Worm (Caenorhabditis elegans): ENCODE results near the gene C09F5.3.

DNA sequence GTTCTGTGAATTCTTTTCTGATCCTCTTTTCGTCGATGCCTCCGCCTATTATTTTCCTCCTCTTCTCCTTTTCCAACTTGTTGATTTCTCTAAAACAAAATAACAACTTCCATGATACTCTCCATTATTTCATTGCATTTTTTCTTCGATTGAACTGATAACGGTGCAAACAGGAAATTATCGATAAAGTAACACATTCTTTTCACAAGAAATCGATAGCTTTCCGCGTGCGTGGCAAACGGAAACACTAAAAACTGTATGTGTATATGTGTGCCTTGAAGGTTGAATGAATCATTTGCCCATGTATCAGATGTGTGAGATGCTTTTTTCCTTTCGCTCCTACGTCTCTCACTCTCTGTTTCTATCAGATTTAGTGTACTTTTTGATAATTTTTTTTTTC is 13.5 kb downstream of the C09F5.3 start:
- TF ChIP-seq ref-1 (GFP tag; conservative IDR thresholded peaks at IDR 0.05) = no peak
- no peak for TF ChIP-seq flt-1 (GFP tag; IDR thresholded peaks at IDR 0.05)
- TF ChIP-seq klf-2 (GFP tag; conservative IDR thresholded peaks at IDR 0.05) = no peak
- TF ChIP-seq tab-1 (GFP tag; IDR thresholded peaks at IDR 0.05) = no peak
- TF ChIP-seq cog-1 (tag; optimal IDR thresholded peaks at IDR 0.05) = no peak
- TF ChIP-seq T22C8.4 (GFP tag; IDR thresholded peaks at IDR 0.05) = no peak
- no peak for TF ChIP-seq ztf-23 (GFP tag; IDR thresholded peaks at IDR 0.05)
- no peak for TF ChIP-seq ztf-29 (GFP tag; IDR thresholded peaks at IDR 0.05)
